Fruit fly (Drosophila melanogaster) whole organism, embryonic: ENCODE results near the gene Cyp308a1.
A peak's percentile ranks its signal among the peaks of the same experiment; 100 is the strongest.

ENCODE experiments used
- Blimp-1 ChIP-seq: fragments of 200-800 bp; sonication (Bioruptor generic); optimal IDR thresholded peaks from 3 replicates; lab custom pipeline; 2018; ENCODE audit warnings: missing biosample characterization, missing genetic modification characterization, mild to moderate bottlenecking, moderate library complexity, missing genetic modification reagents
- CG10366 ChIP-seq: fragments of 200-800 bp; sonication (Bioruptor generic); IDR thresholded peaks from 2 replicates; pipeline ENCODE4 v1.3.6; 2022; ENCODE audit warnings: missing biosample characterization, missing genetic modification characterization
- CG11456 ChIP-seq: fragments of 200-800 bp; sonication (Bioruptor generic); IDR thresholded peaks from 3 replicates; pipeline ENCODE4 v1.3.6; 2022; ENCODE audit warnings: missing biosample characterization, missing genetic modification characterization
- CG12071 ChIP-seq: fragments of 200-800 bp; sonication (Bioruptor generic); optimal IDR thresholded peaks from 3 replicates; lab custom pipeline; 2018; ENCODE audit warnings: missing biosample characterization, mild to moderate bottlenecking, missing genetic modification characterization
- CG18599 ChIP-seq: fragments of 200-800 bp; sonication (Bioruptor generic); optimal IDR thresholded peaks from 3 replicates; lab custom pipeline; 2017; ENCODE audit warnings: missing biosample characterization, missing genetic modification characterization, mild to moderate bottlenecking, moderate library complexity, missing genetic modification reagents
- CG2116 ChIP-seq: fragments of 200-800 bp; sonication (Bioruptor generic); optimal IDR thresholded peaks from 3 replicates; lab custom pipeline; 2018; ENCODE audit warnings: missing biosample characterization, mild to moderate bottlenecking, missing genetic modification characterization
- CG32532 ChIP-seq: fragments of 200-800 bp; sonication (Bioruptor generic); IDR thresholded peaks from 2 replicates; pipeline ENCODE4 v1.3.6; 2022; ENCODE audit warnings: missing biosample characterization, missing genetic modification characterization
- CG32772 ChIP-seq: fragments of 200-800 bp; sonication (Bioruptor generic); IDR thresholded peaks from 2 replicates; pipeline ENCODE4 v1.3.6; 2022; ENCODE audit warnings: missing biosample characterization, missing genetic modification characterization
- CG3726 ChIP-seq: fragments of 200-800 bp; sonication (Bioruptor generic); IDR thresholded peaks from 3 replicates; pipeline ENCODE4, ENCODE4 v1.3.6; 2022; ENCODE audit warnings: missing biosample characterization, missing genetic modification characterization
- CG3838 ChIP-seq: fragments of 200-800 bp; sonication (Bioruptor generic); optimal IDR thresholded peaks from 3 replicates; lab custom pipeline; 2016; ENCODE audit warnings: missing biosample characterization, missing genetic modification characterization
- CG42726 ChIP-seq: fragments of 200-800 bp; sonication (Bioruptor generic); IDR thresholded peaks from 2 replicates; pipeline ENCODE4 v1.3.6; 2022; ENCODE audit warnings: missing biosample characterization, missing genetic modification characterization; ENCODE audit not compliant: partially characterized antibody
- CG4707 ChIP-seq: fragments of 200-800 bp; sonication (Bioruptor generic); optimal IDR thresholded peaks from 2 replicates; lab custom pipeline; 2018; ENCODE audit warnings: missing biosample characterization, mild to moderate bottlenecking, missing genetic modification characterization, moderate library complexity
- CG5180 ChIP-seq: fragments of 200-800 bp; sonication (Bioruptor generic); optimal IDR thresholded peaks from 3 replicates; lab custom pipeline; 2017; ENCODE audit warnings: missing biosample characterization, missing genetic modification characterization, mild to moderate bottlenecking, moderate library complexity, missing genetic modification reagents
- CG5953 ChIP-seq: fragments of 200-800 bp; sonication (Bioruptor generic); IDR thresholded peaks from 2 replicates; pipeline ENCODE4 v1.3.6; 2022; ENCODE audit warnings: missing biosample characterization, missing genetic modification characterization
- CG6254 ChIP-seq: fragments of 200-800 bp; sonication (Bioruptor generic); optimal IDR thresholded peaks from 3 replicates; lab custom pipeline; 2017; ENCODE audit warnings: mild to moderate bottlenecking, missing biosample characterization, missing genetic modification reagents, missing genetic modification characterization
- CG8281 ChIP-seq: fragments of 200-800 bp; sonication (Bioruptor generic); optimal IDR thresholded peaks from 2 replicates; lab custom pipeline; 2018; ENCODE audit warnings: missing biosample characterization, mild to moderate bottlenecking, missing genetic modification characterization, moderate library complexity
- CG9215 ChIP-seq: fragments of 200-800 bp; sonication (Bioruptor generic); IDR thresholded peaks from 2 replicates; pipeline ENCODE4 v1.3.6; 2022; ENCODE audit warnings: missing biosample characterization, missing genetic modification characterization
- CG9727 ChIP-seq: fragments of 200-800 bp; sonication (Bioruptor generic); optimal IDR thresholded peaks from 3 replicates; lab custom pipeline; 2017; ENCODE audit warnings: missing biosample characterization, mild to moderate bottlenecking, missing genetic modification characterization
- CoRest ChIP-seq: fragments of 200-800 bp; sonication (Bioruptor generic); optimal IDR thresholded peaks from 3 replicates; lab custom pipeline; 2018; ENCODE audit warnings: missing biosample characterization, mild to moderate bottlenecking, missing genetic modification characterization, moderate library complexity
- D19B ChIP-seq: fragments of 200-800 bp; sonication (Bioruptor generic); optimal IDR thresholded peaks from 2 replicates; lab custom pipeline; 2017; ENCODE audit warnings: missing biosample characterization, mild to moderate bottlenecking, missing genetic modification characterization
- E2f1 ChIP-seq: fragments of 200-800 bp; sonication (Bioruptor generic); IDR thresholded peaks from 2 replicates; pipeline ENCODE4 v1.3.6; 2022; ENCODE audit warnings: missing biosample characterization, missing genetic modification characterization
- Hr3 ChIP-seq: fragments of 200-800 bp; sonication (Bioruptor generic); optimal IDR thresholded peaks from 3 replicates; lab custom pipeline; 2016; ENCODE audit warnings: missing biosample characterization, missing genetic modification characterization
- Hr51 ChIP-seq, 2 experiments: fragments of 200-800 bp; sonication (Bioruptor generic); optimal IDR thresholded peaks; 2 replicates in 1 of 2; 3 replicates in 1 of 2; lab custom pipeline; 2016 to 2018; ENCODE audit warnings: missing biosample characterization in 2 of 2, missing genetic modification characterization in 2 of 2, mild to moderate bottlenecking in 1 of 2, moderate library complexity in 1 of 2
- Kr ChIP-seq: fragments of 200-800 bp; sonication (Bioruptor generic); optimal IDR thresholded peaks from 2 replicates; lab custom pipeline; 2017; ENCODE audit warnings: missing biosample characterization, mild to moderate bottlenecking, missing genetic modification characterization
- NC2β ChIP-seq: fragments of 200-800 bp; sonication (Bioruptor generic); optimal IDR thresholded peaks from 2 replicates; lab custom pipeline; 2016; ENCODE audit warnings: missing biosample characterization, missing genetic modification characterization
- Neu2 ChIP-seq: fragments of 200-800 bp; sonication (Bioruptor generic); optimal IDR thresholded peaks from 3 replicates; lab custom pipeline; 2016; ENCODE audit warnings: missing biosample characterization, missing genetic modification characterization, borderline replicate concordance
- Nf-YB ChIP-seq: fragments of 200-800 bp; sonication (Bioruptor generic); optimal IDR thresholded peaks from 3 replicates; lab custom pipeline; 2019; ENCODE audit warnings: missing biosample characterization, mild to moderate bottlenecking, missing genetic modification characterization, moderate library complexity
- Oli ChIP-seq: fragments of 200-800 bp; sonication (Bioruptor generic); optimal IDR thresholded peaks from 2 replicates; lab custom pipeline; 2018; ENCODE audit warnings: missing biosample characterization, mild to moderate bottlenecking, missing genetic modification characterization, moderate library complexity
- Ptx1 ChIP-seq: fragments of 200-800 bp; sonication (Bioruptor generic); IDR thresholded peaks from 2 replicates; pipeline ENCODE4 v1.3.6; 2022; ENCODE audit warnings: missing biosample characterization, missing genetic modification characterization
- Ravus ChIP-seq: fragments of 200-800 bp; sonication (Bioruptor generic); IDR thresholded peaks from 2 replicates; pipeline ENCODE4 v1.3.6; 2022; ENCODE audit warnings: missing biosample characterization, missing genetic modification characterization
- Usf ChIP-seq: fragments of 200-800 bp; sonication (Bioruptor generic); optimal IDR thresholded peaks from 2 replicates; lab custom pipeline; 2017; ENCODE audit warnings: missing genotype, missing biosample characterization, missing genetic modification characterization
- Xrp1 ChIP-seq: fragments of 200-800 bp; sonication (Bioruptor generic); IDR thresholded peaks from 2 replicates; pipeline ENCODE4 v1.3.6; 2022; ENCODE audit warnings: missing biosample characterization, missing genetic modification characterization
- bsh ChIP-seq, 2 experiments: fragments of 200-800 bp; sonication (Bioruptor generic); optimal IDR thresholded peaks; 2 replicates each; lab custom pipeline; 2017 to 2018; ENCODE audit warnings: mild to moderate bottlenecking in 2 of 2, missing biosample characterization in 2 of 2, missing genetic modification characterization in 2 of 2, moderate library complexity in 1 of 2
- caup ChIP-seq: fragments of 200-800 bp; sonication (Bioruptor generic); optimal IDR thresholded peaks from 3 replicates; lab custom pipeline; 2017; ENCODE audit warnings: missing biosample characterization, mild to moderate bottlenecking, missing genetic modification characterization, moderate library complexity; ENCODE audit not compliant: severe bottlenecking
- dati ChIP-seq: fragments of 200-800 bp; sonication (Bioruptor generic); IDR thresholded peaks from 2 replicates; pipeline ENCODE4 v1.3.6; 2022; ENCODE audit warnings: missing biosample characterization, missing genetic modification characterization
- disco-r ChIP-seq: fragments of 200-800 bp; sonication (Bioruptor generic); optimal IDR thresholded peaks from 2 replicates; lab custom pipeline; 2016; ENCODE audit warnings: missing biosample characterization, missing genetic modification characterization
- grn ChIP-seq: fragments of 200-800 bp; sonication (Bioruptor generic); optimal IDR thresholded peaks from 3 replicates; lab custom pipeline; 2017; ENCODE audit warnings: missing biosample characterization, missing genetic modification characterization
- lmd ChIP-seq: fragments of 200-800 bp; sonication (Bioruptor generic); IDR thresholded peaks from 2 replicates; pipeline ENCODE4 v1.3.6; 2022; ENCODE audit warnings: missing biosample characterization, missing genetic modification characterization
- mirr ChIP-seq: fragments of 200-800 bp; sonication (Bioruptor generic); optimal IDR thresholded peaks from 3 replicates; lab custom pipeline; 2018; ENCODE audit warnings: missing biosample characterization, mild to moderate bottlenecking, missing genetic modification characterization
- mld ChIP-seq: fragments of 200-800 bp; sonication (Bioruptor generic); IDR thresholded peaks from 3 replicates; pipeline ENCODE4 v1.3.6; 2022; ENCODE audit warnings: missing biosample characterization, missing genetic modification characterization; ENCODE audit not compliant: partially characterized antibody
- nerfin-2 ChIP-seq: fragments of 200-800 bp; sonication (Bioruptor generic); IDR thresholded peaks from 2 replicates; pipeline ENCODE4 v1.3.6; 2022; ENCODE audit warnings: missing biosample characterization, missing genetic modification characterization; ENCODE audit not compliant: partially characterized antibody
- odd ChIP-seq: fragments of 200-800 bp; sonication (Bioruptor generic); optimal IDR thresholded peaks from 2 replicates; lab custom pipeline; 2017; ENCODE audit warnings: missing biosample characterization, mild to moderate bottlenecking, missing genetic modification characterization
- otp ChIP-seq: fragments of 200-800 bp; sonication (Bioruptor generic); IDR thresholded peaks from 3 replicates; pipeline ENCODE4, ENCODE4 v1.3.6; 2022; ENCODE audit warnings: missing biosample characterization, missing genetic modification characterization
- pita ChIP-seq: fragments of 200-800 bp; sonication (Bioruptor generic); optimal IDR thresholded peaks from 2 replicates; lab custom pipeline; 2017; ENCODE audit warnings: missing biosample characterization, mild to moderate bottlenecking, missing genetic modification characterization
- stc ChIP-seq: fragments of 200-800 bp; sonication (Bioruptor generic); IDR thresholded peaks from 2 replicates; pipeline ENCODE4 v1.3.6; 2022; ENCODE audit warnings: missing biosample characterization, missing genetic modification characterization
- tap ChIP-seq: fragments of 200-800 bp; optimal IDR thresholded peaks from 3 replicates; lab custom pipeline; 2019; ENCODE audit warnings: missing biosample characterization, mild to moderate bottlenecking, missing genetic modification characterization, moderate library complexity
- tna ChIP-seq: fragments of 200-800 bp; sonication (Bioruptor generic); IDR thresholded peaks from 2 replicates; pipeline ENCODE4 v1.3.6; 2022; ENCODE audit warnings: missing biosample characterization, missing genetic modification characterization; ENCODE audit not compliant: partially characterized antibody
- unpg ChIP-seq: fragments of 200-800 bp; sonication (Bioruptor generic); optimal IDR thresholded peaks from 3 replicates; lab custom pipeline; 2018; ENCODE audit warnings: missing biosample characterization, mild to moderate bottlenecking, missing genetic modification characterization, moderate library complexity
- vvl ChIP-seq: fragments of 200-800 bp; sonication (Bioruptor generic); IDR thresholded peaks from 2 replicates; pipeline ENCODE4 v1.3.6; 2022; ENCODE audit warnings: missing biosample characterization, missing genetic modification characterization

Gene Cyp308a1

dm6 chrX:18669811-18670477 lies 39.7 kb upstream of the Cyp308a1 start (continued):
- 0 out of 2 replicates have a peak, but pooled peaks have one; percentile 21 for TF ChIP-seq E2f1 (GFP tag; lab: Robert Waterston, UW)
- no peak for TF ChIP-seq CG32772 (GFP tag; lab: Robert Waterston, UW)
- no peak for TF ChIP-seq CG2116 (GFP tag; lab: Kevin White, UChicago)
- TF ChIP-seq NC2β, result no peak
- peak in 1 of 2 experiments; percentile 64 for TF ChIP-seq Hr51 (GFP tag; optimal IDR thresholded peaks at IDR 0.05; lab: Kevin White, UChicago)
- TF ChIP-seq CG8281, result no peak
- TF ChIP-seq CG4707 (GFP tag; lab: Kevin White, UChicago), result no peak
- no peak for TF ChIP-seq CG11456 (GFP tag; lab: Robert Waterston, UW)
- no peak for TF ChIP-seq Neu2 (GFP tag; lab: Kevin White, UChicago)
- no peak for TF ChIP-seq Nf-YB
- TF ChIP-seq CoRest (tag; lab: Kevin White, UChicago), result peak; percentile 59
- no peak for TF ChIP-seq tna (GFP tag; lab: Robert Waterston, UW)
- TF ChIP-seq D19B (GFP tag; lab: Kevin White, UChicago), result peak; percentile 40
- TF ChIP-seq Kr (GFP tag; lab: Kevin White, UChicago), result no peak
- no peak for TF ChIP-seq dati (GFP tag; lab: Robert Waterston, UW)
- no peak for TF ChIP-seq mld (GFP tag; lab: Robert Waterston, UW)
- no peak for TF ChIP-seq Hr3 (GFP tag; lab: Kevin White, UChicago)
- no peak for TF ChIP-seq CG9727 (GFP tag; lab: Kevin White, UChicago)
- no peak for TF ChIP-seq mirr (GFP tag; lab: Kevin White, UChicago)
- TF ChIP-seq disco-r (GFP tag; lab: Kevin White, UChicago), result no peak
- no peak for TF ChIP-seq CG6254
- TF ChIP-seq CG3726 (GFP tag; lab: Robert Waterston, UW), result peak; percentile 55; the same call in 1 of the 3 replicates
- TF ChIP-seq unpg (GFP tag; lab: Kevin White, UChicago), result peak; percentile 11
- TF ChIP-seq grn (GFP tag; lab: Kevin White, UChicago), result peak; percentile 20
- TF ChIP-seq pita (GFP tag; lab: Kevin White, UChicago), result no peak
- peak; percentile 12; the same call in 1 of the 2 replicates for TF ChIP-seq Xrp1 (GFP tag; lab: Robert Waterston, UW)
- TF ChIP-seq CG9215 (GFP tag; lab: Robert Waterston, UW), result no peak
- TF ChIP-seq lmd (GFP tag; lab: Robert Waterston, UW), result peak; percentile 54
- TF ChIP-seq tap (tag; lab: Kevin White, UChicago), result no peak
- TF ChIP-seq Ravus (GFP tag; lab: Robert Waterston, UW), result no peak
- peak; percentile 45; the same call in 1 of the 2 replicates for TF ChIP-seq CG10366
- TF ChIP-seq Blimp-1 (GFP tag; lab: Kevin White, UChicago), result peak; percentile 4
- peak in 1 of 2 experiments; percentile 35 for TF ChIP-seq bsh (GFP tag; optimal IDR thresholded peaks at IDR 0.05; lab: Kevin White, UChicago)
- peak; percentile 8; the same call in 1 of the 2 replicates for TF ChIP-seq CG5953 (GFP tag; lab: Robert Waterston, UW)
- peak; percentile 40 for TF ChIP-seq Oli (tag; lab: Kevin White, UChicago)
- TF ChIP-seq vvl, result peak; percentile 57
- no peak for TF ChIP-seq otp (GFP tag; lab: Robert Waterston, UW)
- TF ChIP-seq odd (GFP tag; lab: Kevin White, UChicago), result no peak
- peak; percentile 46 for TF ChIP-seq Ptx1
- no peak for TF ChIP-seq CG42726 (GFP tag; lab: Robert Waterston, UW)
- TF ChIP-seq CG18599 (GFP tag; lab: Kevin White, UChicago), result no peak
- peak; percentile 28; the same call in 1 of the 2 replicates for TF ChIP-seq stc (GFP tag; lab: Robert Waterston, UW)
- TF ChIP-seq CG5180 (GFP tag; lab: Kevin White, UChicago), result no peak
- no peak for TF ChIP-seq nerfin-2
- no peak for TF ChIP-seq Usf (GFP tag; lab: Kevin White, UChicago)
- TF ChIP-seq CG12071, result no peak
- TF ChIP-seq CG32532 (GFP tag; lab: Robert Waterston, UW), result no peak
- TF ChIP-seq CG3838 (GFP tag; lab: Kevin White, UChicago), result no peak
- no peak for TF ChIP-seq caup (GFP tag; lab: Kevin White, UChicago)
